Worm (Caenorhabditis elegans) whole organism, L4 larva: ENCODE measurements around the gene glb-15.

Experiments used
- F37D6.2 ChIP-seq: sonication (generic microtip); optimal IDR thresholded peaks from 2 replicates; lab custom pipeline; 2016; ENCODE audit warnings: mild to moderate bottlenecking, missing genetic modification characterization, missing compliant biosample characterization
- F49E8.2 ChIP-seq: sonication (generic microtip); optimal IDR thresholded peaks from 2 replicates; lab custom pipeline; 2016; ENCODE audit warnings: missing compliant biosample characterization, mild to moderate bottlenecking, missing genetic modification characterization, borderline replicate concordance
- T20F7.1 ChIP-seq: fragments of 200-800 bp; sonication (Bioruptor generic); optimal IDR thresholded peaks from 2 replicates; lab custom pipeline; 2018; ENCODE audit warnings: mild to moderate bottlenecking, missing genetic modification characterization, missing compliant biosample characterization
- Y5F2A.4 ChIP-seq: fragments of 200-800 bp; sonication (Bioruptor generic); optimal IDR thresholded peaks from 2 replicates; lab custom pipeline; 2018; ENCODE audit warnings: mild to moderate bottlenecking, missing genetic modification characterization, missing compliant biosample characterization
- ZK337.2 ChIP-seq: fragments of 200-800 bp; sonication (Bioruptor generic); IDR thresholded peaks from 2 replicates; pipeline ENCODE4 v1.3.6; 2022; ENCODE audit warnings: missing genetic modification reagents, missing genetic modification characterization, missing compliant biosample characterization
- ZK546.5 ChIP-seq, 2 experiments: sonication (generic microtip); optimal IDR thresholded peaks; 2 replicates each; lab custom pipeline; 2017; ENCODE audit warnings: missing biosample characterization in 2 of 2, missing genetic modification characterization in 2 of 2
- aha-1 ChIP-seq: fragments of 150-350 bp; peaks from one replicate; lab custom pipeline; 2014; ENCODE audit warnings: missing biosample characterization, missing genetic modification characterization
- ceh-62 ChIP-seq: sonication (generic microtip); optimal IDR thresholded peaks from 2 replicates; lab custom pipeline; 2017; ENCODE audit warnings: missing biosample characterization, missing genetic modification characterization
- ces-1 ChIP-seq: fragments of 150-350 bp; sonication (generic microtip); optimal IDR thresholded peaks from 4 replicates; lab custom pipeline; 2014; ENCODE audit warnings: missing biosample characterization, missing genetic modification reagents, missing genetic modification characterization
- ctbp-1 ChIP-seq: fragments of 200-800 bp; sonication (Bioruptor generic); IDR thresholded peaks from 2 replicates; pipeline ENCODE4 v1.3.6; 2022; ENCODE audit warnings: missing genetic modification reagents, missing genetic modification characterization, missing compliant biosample characterization
- daf-16 ChIP-seq, 3 experiments: sonication (generic microtip); optimal IDR thresholded peaks; 2 replicates each; lab custom pipeline; 2016 to 2017; ENCODE audit warnings: missing genetic modification characterization in 3 of 3, missing genetic modification reagents in 3 of 3, mild to moderate bottlenecking in 2 of 3, missing compliant biosample characterization in 2 of 3, missing biosample characterization in 1 of 3, moderate library complexity in 1 of 3
- daf-19 ChIP-seq: fragments of 200-800 bp; sonication (Bioruptor generic); conservative IDR thresholded peaks from 2 replicates; pipeline ENCODE4 v1.3.6; 2022; ENCODE audit warnings: missing genetic modification characterization, missing compliant biosample characterization
- dmd-9 ChIP-seq: fragments of 200-800 bp; sonication (Bioruptor generic); IDR thresholded peaks from 2 replicates; pipeline ENCODE4 v1.3.6; 2022; ENCODE audit warnings: missing genetic modification reagents, missing genetic modification characterization, missing compliant biosample characterization
- dve-1 ChIP-seq: sonication (generic microtip); optimal IDR thresholded peaks from 2 replicates; lab custom pipeline; 2017; ENCODE audit warnings: antibody characterized with exemption, mild to moderate bottlenecking, missing genetic modification characterization, missing compliant biosample characterization; ENCODE audit not compliant: insufficient read depth
- egl-27 ChIP-seq: sonication (generic microtip); optimal IDR thresholded peaks from 3 replicates; lab custom pipeline; 2017; ENCODE audit warnings: missing biosample characterization, missing genetic modification reagents, missing genetic modification characterization
- egl-43 ChIP-seq: fragments of 200-800 bp; sonication (Bioruptor generic); IDR thresholded peaks from 2 replicates; pipeline ENCODE4 v1.3.6; 2022; ENCODE audit warnings: missing genetic modification reagents, missing genetic modification characterization, missing compliant biosample characterization
- hif-1 ChIP-seq, 2 experiments: sonication (generic microtip); optimal IDR thresholded peaks; 2 replicates each; lab custom pipeline; 2016 to 2017; ENCODE audit warnings: missing compliant biosample characterization in 2 of 2, missing genetic modification characterization in 2 of 2, missing genetic modification reagents in 2 of 2, missing genotype in 2 of 2, mild to moderate bottlenecking in 1 of 2
- hlh-11 ChIP-seq: fragments of 200-800 bp; sonication (Bioruptor generic); optimal IDR thresholded peaks from 2 replicates; lab custom pipeline; 2018; ENCODE audit warnings: mild to moderate bottlenecking, missing genetic modification characterization, missing compliant biosample characterization
- lin-1 ChIP-seq: fragments of 200-800 bp; sonication (Bioruptor generic); IDR thresholded peaks from 2 replicates; pipeline ENCODE4 v1.3.6; 2022; ENCODE audit warnings: missing genetic modification reagents, missing genetic modification characterization, missing compliant biosample characterization
- lin-13 ChIP-seq: fragments of 150-350 bp; optimal IDR thresholded peaks from 2 replicates; lab custom pipeline; 2014; ENCODE audit warnings: missing biosample characterization, missing genetic modification reagents, missing genetic modification characterization
- lin-38 ChIP-seq: fragments of 200-800 bp; sonication (Bioruptor generic); IDR thresholded peaks from 2 replicates; pipeline ENCODE4 v1.3.6; 2022; ENCODE audit warnings: missing genetic modification reagents, missing genetic modification characterization, missing compliant biosample characterization
- lin-39 ChIP-seq: fragments of 150-350 bp; optimal IDR thresholded peaks from 2 replicates; lab custom pipeline; 2014; ENCODE audit warnings: missing biosample characterization, missing genetic modification reagents, missing genetic modification characterization
- lsy-2 ChIP-seq, 2 experiments: fragments of 150-350 bp in 1 of 2; sonication (generic microtip) in 1 of 2; optimal IDR thresholded peaks; 2 replicates each; lab custom pipeline; 2014 to 2017; ENCODE audit warnings: missing biosample characterization in 2 of 2, missing genetic modification characterization in 2 of 2
- madf-9 ChIP-seq: fragments of 200-800 bp; sonication (Bioruptor generic); conservative IDR thresholded peaks from 2 replicates; pipeline ENCODE4 v1.3.6; 2022; ENCODE audit warnings: missing genetic modification reagents, missing genetic modification characterization, missing compliant biosample characterization
- mdl-1 ChIP-seq, 2 experiments: fragments of 150-350 bp in 1 of 2; sonication (generic microtip) in 1 of 2; optimal IDR thresholded peaks; 2 replicates each; lab custom pipeline; 2014 to 2017; ENCODE audit warnings: missing biosample characterization in 2 of 2, missing genetic modification characterization in 2 of 2
- mep-1 ChIP-seq: fragments of 150-350 bp; sonication (generic microtip); optimal IDR thresholded peaks from 3 replicates; lab custom pipeline; 2014; ENCODE audit warnings: missing biosample characterization, missing genetic modification characterization
- mes-2 ChIP-seq: sonication (generic microtip); optimal IDR thresholded peaks from 2 replicates; lab custom pipeline; 2016; ENCODE audit warnings: missing genotype, mild to moderate bottlenecking, missing genetic modification characterization, missing compliant biosample characterization; ENCODE audit not compliant: poor library complexity, severe bottlenecking
- mxl-2 ChIP-seq: fragments of 200-800 bp; sonication (Bioruptor generic); conservative IDR thresholded peaks from 2 replicates; pipeline ENCODE4 v1.3.6; 2022; ENCODE audit warnings: missing genetic modification reagents, missing genetic modification characterization, missing compliant biosample characterization
- mxl-3 ChIP-seq: fragments of 200-800 bp; sonication (Bioruptor generic); optimal IDR thresholded peaks from 2 replicates; lab custom pipeline; 2018; ENCODE audit warnings: mild to moderate bottlenecking, missing genetic modification characterization, missing compliant biosample characterization
- nhr-10 ChIP-seq: fragments of 150-350 bp; optimal IDR thresholded peaks from 2 replicates; lab custom pipeline; 2014; ENCODE audit warnings: missing biosample characterization, missing genetic modification characterization
- nhr-102 ChIP-seq: sonication (generic microtip); optimal IDR thresholded peaks from 2 replicates; lab custom pipeline; 2016; ENCODE audit warnings: mild to moderate bottlenecking, missing genetic modification characterization, moderate library complexity, missing compliant biosample characterization
- nhr-11 ChIP-seq: fragments of 150-350 bp; optimal IDR thresholded peaks from 2 replicates; lab custom pipeline; 2014; ENCODE audit warnings: missing biosample characterization, missing genetic modification characterization
- nhr-237 ChIP-seq: sonication (generic microtip); optimal IDR thresholded peaks from 2 replicates; lab custom pipeline; 2017; ENCODE audit warnings: missing biosample characterization, missing genetic modification characterization
- nhr-25 ChIP-seq: sonication (generic microtip); optimal IDR thresholded peaks from 2 replicates; lab custom pipeline; 2017; ENCODE audit warnings: missing genetic modification characterization, mild to moderate bottlenecking, missing compliant biosample characterization, antibody characterized with exemption, moderate library complexity, borderline replicate concordance; ENCODE audit not compliant: insufficient read depth
- nhr-28 ChIP-seq: fragments of 150-350 bp; optimal IDR thresholded peaks from 2 replicates; lab custom pipeline; 2014; ENCODE audit warnings: missing biosample characterization, missing genetic modification characterization
- nhr-41 ChIP-seq: fragments of 200-800 bp; sonication (Bioruptor generic); IDR thresholded peaks from 2 replicates; pipeline ENCODE4 v1.3.6; 2022; ENCODE audit warnings: missing genetic modification reagents, missing genetic modification characterization, missing compliant biosample characterization
- nhr-6 ChIP-seq: fragments of 150-350 bp; optimal IDR thresholded peaks from 2 replicates; lab custom pipeline; 2014; ENCODE audit warnings: missing biosample characterization, missing genetic modification characterization
- nhr-77 ChIP-seq: fragments of 150-350 bp; optimal IDR thresholded peaks from 2 replicates; lab custom pipeline; 2014; ENCODE audit warnings: missing biosample characterization, missing genetic modification characterization
- pqm-1 ChIP-seq: sonication (generic microtip); optimal IDR thresholded peaks from 2 replicates; lab custom pipeline; 2017; ENCODE audit warnings: missing biosample characterization, missing genetic modification characterization
- rbr-2 ChIP-seq: sonication (generic microtip); optimal IDR thresholded peaks from 2 replicates; lab custom pipeline; 2016; ENCODE audit warnings: missing genotype, missing genetic modification characterization, missing compliant biosample characterization
- set-16 ChIP-seq: fragments of 200-800 bp; sonication (Bioruptor generic); IDR thresholded peaks from 2 replicates; pipeline ENCODE4 v1.3.6; 2022; ENCODE audit warnings: missing genetic modification reagents, missing genetic modification characterization, missing compliant biosample characterization
- snpc-1.2 ChIP-seq: fragments of 200-800 bp; sonication (Bioruptor generic); IDR thresholded peaks from 2 replicates; pipeline ENCODE4 v1.3.6; 2022; ENCODE audit warnings: missing genetic modification reagents, missing genetic modification characterization, missing compliant biosample characterization
- snpc-4 ChIP-seq: fragments of 150-350 bp; optimal IDR thresholded peaks from 2 replicates; lab custom pipeline; 2014; ENCODE audit warnings: missing biosample characterization, missing genetic modification characterization
- spr-1 ChIP-seq: sonication (generic microtip); optimal IDR thresholded peaks from 2 replicates; lab custom pipeline; 2016; ENCODE audit warnings: mild to moderate bottlenecking, missing genetic modification characterization, missing compliant biosample characterization
- unc-39 ChIP-seq: sonication (generic microtip); optimal IDR thresholded peaks from 2 replicates; lab custom pipeline; 2017; ENCODE audit warnings: missing biosample characterization, missing genetic modification characterization
- unc-62 ChIP-seq, 3 experiments: fragments of 150-350 bp in 1 of 3; sonication (generic microtip); optimal IDR thresholded peaks in 2 of 3; peaks in 1 of 3; 1 replicate in 1 of 3; 2 replicates in 2 of 3; lab custom pipeline; 2014 to 2017; ENCODE audit warnings: missing biosample characterization in 3 of 3, missing genetic modification characterization in 3 of 3, missing genetic modification reagents in 3 of 3, missing genotype in 1 of 3
- vab-7 ChIP-seq: fragments of 200-800 bp; sonication (Bioruptor generic); IDR thresholded peaks from 2 replicates; pipeline ENCODE4 v1.3.6; 2022; ENCODE audit warnings: missing genetic modification reagents, missing genetic modification characterization, missing compliant biosample characterization

glb-15 gene

DNA sequence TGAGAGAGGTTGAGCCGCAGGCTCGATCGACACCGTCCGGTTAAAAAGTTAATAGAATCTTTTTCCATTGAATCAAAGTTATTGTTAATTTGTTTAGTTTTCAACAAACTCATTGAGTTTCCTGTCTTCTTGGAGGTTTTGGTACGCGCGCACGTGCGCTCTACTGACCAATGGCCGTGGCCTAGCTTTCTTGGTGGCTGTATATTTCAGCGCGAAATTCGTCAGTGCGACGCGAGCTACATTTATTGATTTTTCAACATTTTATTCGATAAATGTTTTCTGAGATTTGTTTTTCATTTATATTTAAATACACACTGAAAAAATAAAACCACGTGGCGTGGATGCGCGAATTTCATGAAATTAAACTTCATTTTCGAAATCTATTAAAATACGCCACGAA is 26.1 kb upstream of the glb-15 start, which contains the start of gene bir-1 (continued):
- TF ChIP-seq rbr-2 (tag; lab: Kevin White, UChicago) (peak; percentile 26), nhr-10 (tag; lab: Kevin White, UChicago) (no peak), ctbp-1 (no peak), nhr-77 (tag; lab: Kevin White, UChicago) (peak; percentile 5), lin-38 (peak; percentile 83), lin-39 (no peak), mes-2 (peak; percentile 96), mep-1 (tag; lab: Kevin White, UChicago) (peak; percentile 64), nhr-102 (tag; lab: Kevin White, UChicago) (no peak), lsy-2 (tag; optimal IDR thresholded peaks at IDR 0.05; lab: Kevin White, UChicago) (peak in 1 of 2 experiments; percentile 73), dmd-9 (GFP tag; lab: Robert Waterston, UW) (0 out of 2 replicates have a peak, but pooled peaks have one; percentile 48), ZK337.2 (GFP tag; lab: Robert Waterston, UW) (peak; percentile 44; the same call in 1 of the 2 replicates), nhr-6 (tag; lab: Kevin White, UChicago) (peak; percentile 85), spr-1 (no peak), daf-16 (GFP tag; optimal IDR thresholded peaks at IDR 0.05; lab: Kevin White, UChicago) (no peak), daf-16 (tag; optimal IDR thresholded peaks at IDR 0.05; lab: Kevin White, UChicago) (peak; percentile 13)
- TF ChIP-seq, all 104 proteins: peak for 23

DNA sequence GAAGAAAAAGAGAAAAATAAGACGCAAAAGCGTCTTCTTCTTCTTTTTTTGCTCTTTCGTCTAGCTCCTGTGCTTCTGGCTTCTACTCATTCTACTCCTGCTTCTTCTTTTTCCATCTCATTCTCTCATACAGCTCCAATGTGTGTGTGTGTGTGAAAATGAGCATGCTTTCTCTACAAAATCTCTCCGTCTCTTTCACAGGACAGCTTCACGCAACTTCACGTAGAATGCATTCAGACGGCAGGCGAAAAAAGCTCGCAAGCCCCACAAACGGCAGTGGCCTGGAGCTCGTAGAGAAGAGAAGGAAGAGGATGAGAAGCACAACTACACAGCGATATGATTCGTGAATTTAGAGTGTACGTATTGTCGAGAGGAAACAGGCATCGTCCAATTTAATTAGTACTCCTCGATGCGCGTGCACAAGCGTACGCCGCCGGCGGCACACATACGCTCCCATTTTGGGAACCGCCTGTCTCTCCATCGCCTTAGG is 23.3 kb upstream of the glb-15 start:
- TF ChIP-seq snpc-4 (tag; lab: Kevin White, UChicago), result no peak
- TF ChIP-seq lin-39, result no peak
- 0 out of 2 replicates have a peak, but pooled peaks have one; percentile 24 for TF ChIP-seq vab-7
- no peak for TF ChIP-seq nhr-11 (tag; lab: Kevin White, UChicago)
- no peak for TF ChIP-seq madf-9 (GFP tag; lab: Robert Waterston, UW)
- peak; percentile 70 for TF ChIP-seq mep-1 (tag; lab: Kevin White, UChicago)
- peak in 1 of 2 experiments; percentile 98 for TF ChIP-seq unc-62 (GFP tag; optimal IDR thresholded peaks at IDR 0.05 in 1 of 2; lab: Kevin White, UChicago)
- TF ChIP-seq unc-62 (tag; optimal IDR thresholded peaks at IDR 0.05; lab: Kevin White, UChicago), result no peak
- TF ChIP-seq aha-1 (tag; lab: Kevin White, UChicago), result peak; percentile 98
- no peak for TF ChIP-seq nhr-237 (tag; lab: Kevin White, UChicago)
- TF ChIP-seq mxl-2, result no peak
- no peak for TF ChIP-seq T20F7.1 (GFP tag; lab: Kevin White, UChicago)
- no peak for TF ChIP-seq nhr-10 (tag; lab: Kevin White, UChicago)
- no peak for TF ChIP-seq F49E8.2 (tag; lab: Kevin White, UChicago)
- no peak for TF ChIP-seq nhr-77 (tag; lab: Kevin White, UChicago)
- peak; percentile 15 for TF ChIP-seq mxl-3 (GFP tag; lab: Kevin White, UChicago)
- TF ChIP-seq pqm-1 (tag; lab: Kevin White, UChicago), result no peak
- TF ChIP-seq egl-43, result peak; percentile 61; the same call in 1 of the 2 replicates
- TF ChIP-seq lin-1 (GFP tag; lab: Robert Waterston, UW), result no peak
- TF ChIP-seq daf-19 (GFP tag; lab: Robert Waterston, UW), result no peak
- no peak for TF ChIP-seq Y5F2A.4 (GFP tag; lab: Kevin White, UChicago)
- TF ChIP-seq hif-1 (tag; optimal IDR thresholded peaks at IDR 0.05; lab: Kevin White, UChicago), result peak in 1 of 2 experiments; percentile 40
- TF ChIP-seq mdl-1 (tag; optimal IDR thresholded peaks at IDR 0.05; lab: Kevin White, UChicago), result peak in 1 of 2 experiments; percentile 74
- TF ChIP-seq egl-27, result no peak
- TF ChIP-seq spr-1, result no peak
- peak; percentile 53 for TF ChIP-seq F37D6.2 (tag; lab: Kevin White, UChicago)
- TF ChIP-seq set-16 (GFP tag; lab: Robert Waterston, UW), result no peak
- peak; percentile 44 for TF ChIP-seq ces-1 (GFP tag; lab: Kevin White, UChicago)
- TF ChIP-seq lin-13 (GFP tag; lab: Kevin White, UChicago), result no peak
- TF ChIP-seq ZK546.5 (tag; optimal IDR thresholded peaks at IDR 0.05; lab: Kevin White, UChicago), result no peak
- no peak for TF ChIP-seq nhr-28 (tag; lab: Kevin White, UChicago)
- TF ChIP-seq ceh-62 (tag; lab: Kevin White, UChicago), result no peak
- TF ChIP-seq snpc-1.2, result no peak
- no peak for TF ChIP-seq unc-39
- TF ChIP-seq hlh-11 (tag; lab: Kevin White, UChicago), result peak; percentile 30
- TF ChIP-seq nhr-25 (tag; lab: Kevin White, UChicago), result no peak
- TF ChIP-seq nhr-41 (GFP tag; lab: Robert Waterston, UW), result no peak
- TF ChIP-seq dve-1 (tag; lab: Kevin White, UChicago), result no peak
